Worm (Caenorhabditis elegans): ENCODE results near the gene Y60A3A.23.

- TF ChIP-seq ceh-36 (tag; optimal IDR thresholded peaks at IDR 0.05), result no peak
- TF ChIP-seq ceh-13 (GFP tag; optimal IDR thresholded peaks at IDR 0.05), result no peak
- TF ChIP-seq ama-1 (optimal IDR thresholded peaks at IDR 0.05), result no peak
- no peak for TF ChIP-seq hmbx-1 (tag; optimal IDR thresholded peaks at IDR 0.05)
- TF ChIP-seq F13C5.2 (tag; optimal IDR thresholded peaks at IDR 0.05), result no peak
- TF ChIP-seq tbx-37 (GFP tag; conservative IDR thresholded peaks at IDR 0.05), result no peak
- no peak for TF ChIP-seq flt-1 (GFP tag; IDR thresholded peaks at IDR 0.05)
- no peak for TF ChIP-seq ets-7 (tag; optimal IDR thresholded peaks at IDR 0.05)
- TF ChIP-seq aly-1 (tag; optimal IDR thresholded peaks at IDR 0.05), result no peak
- no peak for TF ChIP-seq tra-4 (tag; optimal IDR thresholded peaks at IDR 0.05)
- TF ChIP-seq pes-1 (GFP tag; IDR thresholded peaks at IDR 0.05), result no peak
- TF ChIP-seq scrt-1 (GFP tag; IDR thresholded peaks at IDR 0.05), result no peak
- TF ChIP-seq hmg-4 (GFP tag; optimal IDR thresholded peaks at IDR 0.05), result no peak
Measured at ce11 chrV:20007470-20007869, at the start of gene Y60A3A.23.

Data from whole organism, early embryonic.